Fruit fly (Drosophila melanogaster): ENCODE measurements around the gene CG3634.

DNA sequence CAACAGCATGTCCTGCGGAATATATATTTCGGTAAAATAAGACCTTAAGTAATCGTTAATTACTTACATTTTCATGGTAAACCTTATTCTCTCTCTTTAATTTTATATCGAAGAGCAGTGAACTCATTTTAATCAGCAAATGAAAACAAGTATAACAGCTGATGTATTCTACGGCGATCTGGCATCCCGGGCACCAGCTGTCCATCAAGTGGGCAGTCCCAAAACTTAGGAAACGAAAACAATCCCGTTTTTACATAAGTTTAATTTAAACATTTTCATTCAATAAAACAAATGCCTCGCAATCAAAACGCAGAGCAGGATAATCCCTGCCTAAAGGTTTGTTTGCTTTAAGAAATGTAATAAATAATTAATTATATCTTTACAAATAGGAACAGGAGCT lies 39.7 kb downstream of the CG3634 start, which contains the start of the genes CG4074 and CG4186:
- no peak for TF ChIP-seq CG31627 (GFP tag; optimal IDR thresholded peaks at IDR 0.05)
- no peak for TF ChIP-seq CG3919 (GFP tag; optimal IDR thresholded peaks at IDR 0.05)
- TF ChIP-seq CG8319 (GFP tag; optimal IDR thresholded peaks at IDR 0.05) = no peak
- no peak for TF ChIP-seq Met (GFP tag; optimal IDR thresholded peaks at IDR 0.05)
- no peak for TF ChIP-seq CG8632 (GFP tag; optimal IDR thresholded peaks at IDR 0.05)
